Fruit fly (Drosophila melanogaster): Measurements from ENCODE around the gene CG5274.

The CG5274 gene

DNA sequence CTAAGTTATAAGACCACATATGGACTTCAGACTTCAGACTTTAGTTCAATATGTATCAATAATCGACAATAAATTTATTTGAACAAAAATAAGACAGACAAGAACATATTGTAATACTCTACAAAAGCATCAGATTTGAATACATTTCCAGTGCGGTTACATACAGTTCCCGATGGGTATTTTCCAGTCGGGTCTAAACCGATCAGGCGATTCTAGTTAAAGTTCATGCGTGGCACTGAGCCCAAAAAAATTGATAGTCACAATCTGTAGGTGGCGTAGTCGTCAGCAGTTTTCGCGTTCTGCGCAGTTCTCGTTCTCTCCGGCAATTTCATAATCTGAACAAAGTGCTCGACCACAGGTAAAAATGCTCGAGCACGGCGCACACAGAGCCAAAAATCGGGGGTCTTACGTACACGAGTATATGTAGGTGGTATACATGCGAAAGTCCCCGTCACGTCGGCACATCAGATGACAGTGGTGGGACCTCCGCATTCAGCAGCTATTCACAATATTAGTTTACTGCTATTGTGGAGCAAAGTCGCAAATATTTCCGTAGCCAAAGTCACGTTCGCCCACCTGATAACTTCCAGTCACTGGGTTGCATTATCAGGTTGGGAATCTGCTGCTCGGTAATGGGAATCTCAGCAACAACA, 32.1 kb downstream of the CG5274 start (continued):
- TF ChIP-seq psq (GFP tag; optimal IDR thresholded peaks at IDR 0.05) (no peak), CG8478 (optimal IDR thresholded peaks at IDR 0.05) (no peak), CG17568 (GFP tag; optimal IDR thresholded peaks at IDR 0.05) (no peak), salm (tag; optimal IDR thresholded peaks at IDR 0.05) (no peak), CG7987 (GFP tag; optimal IDR thresholded peaks at IDR 0.05) (peak; percentile 44), hb (GFP tag; IDR thresholded peaks at IDR 0.05; ENCODE audit: partially characterized antibody) (no peak), Doc3 (GFP tag; IDR thresholded peaks at IDR 0.05; ENCODE audit: partially characterized antibody) (no peak), CoRest (tag; optimal IDR thresholded peaks at IDR 0.05) (peak; percentile 57), CG4820 (GFP tag; optimal IDR thresholded peaks at IDR 0.05) (peak; percentile 59), CTCF (GFP tag; optimal IDR thresholded peaks at IDR 0.05) (peak; percentile 63), CG9797 (GFP tag; optimal IDR thresholded peaks at IDR 0.05) (no peak), ab (GFP tag; optimal IDR thresholded peaks at IDR 0.05) (peak; percentile 39), HmgD (GFP tag; optimal IDR thresholded peaks at IDR 0.05) (no peak), CG12769 (tag; optimal IDR thresholded peaks at IDR 0.05) (peak; percentile 73), tgo (GFP tag; IDR thresholded peaks at IDR 0.05) (no peak; the same call in 2 of the 3 replicates), Drgx (GFP tag; IDR thresholded peaks at IDR 0.05) (0 out of 2 replicates have a peak, but pooled peaks have one; percentile 38), stc (GFP tag; IDR thresholded peaks at IDR 0.05) (no peak), rib (GFP tag; IDR thresholded peaks at IDR 0.05) (no peak), Poxn (GFP tag; IDR thresholded peaks at IDR 0.05) (no peak), CG15011 (GFP tag; optimal IDR thresholded peaks at IDR 0.05) (peak; percentile 20), bbx (GFP tag; IDR thresholded peaks at IDR 0.05; ENCODE audit: partially characterized antibody) (0 out of 2 replicates have a peak, but pooled peaks have one; percentile 21), CG4707 (GFP tag; optimal IDR thresholded peaks at IDR 0.05) (no peak), pb (GFP tag; optimal IDR thresholded peaks at IDR 0.05) (no peak), Dp (GFP tag; optimal IDR thresholded peaks at IDR 0.05) (no peak), CG3065 (GFP tag; optimal IDR thresholded peaks at IDR 0.05) (no peak), ap (GFP tag; IDR thresholded peaks at IDR 0.05) (no peak), cwo (GFP tag; optimal IDR thresholded peaks at IDR 0.05) (peak; percentile 85), jigr1 (GFP tag; IDR thresholded peaks at IDR 0.05) (no peak), az2 (GFP tag; optimal IDR thresholded peaks at IDR 0.05) (no peak), CG11695 (GFP tag; IDR thresholded peaks at IDR 0.05) (peak; percentile 46; the same call in 1 of the 3 replicates), CG11093 (GFP tag; IDR thresholded peaks at IDR 0.05) (no peak), ssp (GFP tag; IDR thresholded peaks at IDR 0.05) (no peak), Asciz (GFP tag; optimal IDR thresholded peaks at IDR 0.05) (no peak), lilli (GFP tag; optimal IDR thresholded peaks at IDR 0.05) (peak; percentile 80), Sry-β (GFP tag; optimal IDR thresholded peaks at IDR 0.05) (no peak), CG10543 (GFP tag; optimal IDR thresholded peaks at IDR 0.05) (peak; percentile 90), dysf (GFP tag; IDR thresholded peaks at IDR 0.05) (peak; percentile 58; the same call in 2 of the 3 replicates), Taf1 (GFP tag; IDR thresholded peaks at IDR 0.05) (no peak), CG15601 (tag; optimal IDR thresholded peaks at IDR 0.05) (no peak), jumu (GFP tag; optimal IDR thresholded peaks at IDR 0.05) (no peak), emc (GFP tag; optimal IDR thresholded peaks at IDR 0.05) (peak; percentile 56), CG7745 (tag; optimal IDR thresholded peaks at IDR 0.05) (no peak), gce (GFP tag; IDR thresholded peaks at IDR 0.05) (no peak; the same call in 2 of the 3 replicates), Hr78 (GFP tag; optimal IDR thresholded peaks at IDR 0.05) (no peak), Gug (GFP tag; IDR thresholded peaks at IDR 0.05) (peak; percentile 17; the same call in 1 of the 4 replicates), bigmax (GFP tag; optimal IDR thresholded peaks at IDR 0.05) (no peak), CG5953 (GFP tag; IDR thresholded peaks at IDR 0.05) (0 out of 2 replicates have a peak, but pooled peaks have one; percentile 20), CG11504 (tag; optimal IDR thresholded peaks at IDR 0.05) (peak; percentile 53), fd3F (GFP tag; optimal IDR thresholded peaks at IDR 0.05) (peak; percentile 7), chif (GFP tag; optimal IDR thresholded peaks at IDR 0.05) (peak in 1 of 2 experiments; percentile 2)

Measured in whole organism, embryonic.